Worm (Caenorhabditis elegans): ENCODE results near the gene T05A7.1.
A peak's percentile ranks its signal among the peaks of the same experiment; 100 is the strongest.

T05A7.1 gene

DNA sequence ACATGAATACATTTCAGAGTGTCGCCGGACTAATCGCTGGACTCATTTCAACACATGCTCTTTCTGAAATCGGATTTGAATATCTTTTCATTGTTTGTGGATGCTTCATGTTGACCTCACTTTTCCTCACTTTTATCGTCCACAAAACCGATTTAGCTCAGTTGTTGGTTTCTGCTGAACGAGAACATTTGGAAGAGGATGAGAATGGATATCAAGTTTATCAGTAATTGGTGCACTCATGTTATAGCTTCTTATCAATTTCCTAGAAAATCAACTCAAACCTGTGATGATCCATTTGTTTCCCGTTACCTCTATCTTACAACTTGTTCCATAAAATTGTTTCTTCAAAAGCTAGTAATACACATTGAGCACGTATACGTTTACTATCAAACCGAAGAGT, 18.0 kb downstream of the T05A7.1 start (continued):
- TF ChIP-seq hlh-12 (tag; optimal IDR thresholded peaks at IDR 0.05) (no peak), akir-1 (GFP tag; optimal IDR thresholded peaks at IDR 0.05) (no peak), ZK185.1 (tag; optimal IDR thresholded peaks at IDR 0.05; ENCODE audit: poor library complexity, severe bottlenecking) (no peak), ceh-40 (GFP tag; IDR thresholded peaks at IDR 0.05) (no peak), athp-1 (tag; optimal IDR thresholded peaks at IDR 0.05) (peak; percentile 40), atf-7 (tag; optimal IDR thresholded peaks at IDR 0.05) (no peak), madf-6 (GFP tag; IDR thresholded peaks at IDR 0.05) (peak; percentile 69), nhr-27 (tag; optimal IDR thresholded peaks at IDR 0.05) (peak; percentile 56), snpc-3.4 (tag; optimal IDR thresholded peaks at IDR 0.05) (no peak), efl-1 (GFP tag; optimal IDR thresholded peaks at IDR 0.05) (no peak), Y67H2A.10 (GFP tag; conservative IDR thresholded peaks at IDR 0.05) (no peak), F22D6.2 (tag; optimal IDR thresholded peaks at IDR 0.05) (no peak), lir-1 (GFP tag; conservative IDR thresholded peaks at IDR 0.05) (no peak), snpc-4 (GFP tag; optimal IDR thresholded peaks at IDR 0.05) (no peak), snpc-4 (tag; optimal IDR thresholded peaks at IDR 0.05) (peak in 1 of 4 experiments; percentile 45), F55B11.4 (tag; optimal IDR thresholded peaks at IDR 0.05; ENCODE audit: borderline replicate concordance, insufficient read depth) (no peak), T26A5.8 (tag; optimal IDR thresholded peaks at IDR 0.05) (no peak), ztf-28 (GFP tag; IDR thresholded peaks at IDR 0.05) (no peak), ceh-58 (GFP tag; IDR thresholded peaks at IDR 0.05) (no peak), cebp-1 (GFP tag; IDR thresholded peaks at IDR 0.05) (no peak), cebp-1 (tag; optimal IDR thresholded peaks at IDR 0.05) (no peak), tlf-1 (GFP tag; optimal IDR thresholded peaks at IDR 0.05) (no peak), sptf-2 (GFP tag; optimal IDR thresholded peaks at IDR 0.05) (no peak), lsy-27 (tag; optimal IDR thresholded peaks at IDR 0.05; ENCODE audit: borderline replicate concordance, insufficient read depth) (no peak), pha-4 (tag; optimal IDR thresholded peaks at IDR 0.05) (no peak), nhr-90 (tag; optimal IDR thresholded peaks at IDR 0.05) (no peak), gei-17 (GFP tag; optimal IDR thresholded peaks at IDR 0.05) (no peak), xnd-1 (tag; optimal IDR thresholded peaks at IDR 0.05) (peak; percentile 52), ceh-79 (tag; optimal IDR thresholded peaks at IDR 0.05) (no peak), C17E4.6 (GFP tag; IDR thresholded peaks at IDR 0.05) (no peak), pbrm-1 (GFP tag; IDR thresholded peaks at IDR 0.05) (0 out of 2 replicates have a peak, but pooled peaks have one; percentile 22), D2030.7 (GFP tag; IDR thresholded peaks at IDR 0.05) (no peak), ceh-100 (GFP tag; IDR thresholded peaks at IDR 0.05) (no peak), dpl-1 (GFP tag; optimal IDR thresholded peaks at IDR 0.05) (no peak), tbx-9 (tag; optimal IDR thresholded peaks at IDR 0.05; ENCODE audit: borderline replicate concordance) (no peak), nfya-2 (GFP tag; IDR thresholded peaks at IDR 0.05) (no peak), bed-1 (GFP tag; IDR thresholded peaks at IDR 0.05) (no peak), ceh-91 (GFP tag; IDR thresholded peaks at IDR 0.05) (no peak), ama-1 (optimal IDR thresholded peaks at IDR 0.05) (no peak), ama-1 (GFP tag; optimal IDR thresholded peaks at IDR 0.05) (no peak), hsf-1 (GFP tag; IDR thresholded peaks at IDR 0.05) (0 out of 2 replicates have a peak, but pooled peaks have one; percentile 53), Y53G8AR.9 (GFP tag; conservative IDR thresholded peaks at IDR 0.05) (0 out of 2 replicates have a peak, but pooled peaks have one; percentile 61), rec-8 (tag; optimal IDR thresholded peaks at IDR 0.05) (no peak), aptf-2 (GFP tag; conservative IDR thresholded peaks at IDR 0.05) (no peak), hrde-1 (tag; optimal IDR thresholded peaks at IDR 0.05; ENCODE audit: borderline replicate concordance) (peak; percentile 86), sea-2 (GFP tag; IDR thresholded peaks at IDR 0.05) (no peak)

Data from whole organism, young adult.